Fruit fly (Drosophila melanogaster): ENCODE measurements around the gene jub.

Gene jub

dm6 chrX:13783534-13783949, 46.6 kb downstream of the jub start, which contains the start of gene inaE (continued):
- TF ChIP-seq CG8388 (GFP tag; optimal IDR thresholded peaks at IDR 0.05) (no peak), CG3163 (GFP tag; optimal IDR thresholded peaks at IDR 0.05) (no peak), Hey (tag; optimal IDR thresholded peaks at IDR 0.05) (no peak), slp2 (GFP tag; optimal IDR thresholded peaks at IDR 0.05) (no peak), Dbx (GFP tag; IDR thresholded peaks at IDR 0.05) (no peak), CG3847 (GFP tag; IDR thresholded peaks at IDR 0.05) (0 out of 2 replicates have a peak, but pooled peaks have one; percentile 22), gsb (GFP tag; IDR thresholded peaks at IDR 0.05) (no peak), Lhr (GFP tag; optimal IDR thresholded peaks at IDR 0.05) (peak; percentile 33), CG2116 (GFP tag; optimal IDR thresholded peaks at IDR 0.05) (peak; percentile 62), CG6765 (GFP tag; optimal IDR thresholded peaks at IDR 0.05) (no peak), CG3726 (GFP tag; IDR thresholded peaks at IDR 0.05) (no peak), unc-4 (GFP tag; IDR thresholded peaks at IDR 0.05; ENCODE audit: partially characterized antibody) (peak; percentile 44; the same call in 1 of the 2 replicates), Hr51 (GFP tag; optimal IDR thresholded peaks at IDR 0.05) (no peak), CG9817 (tag; optimal IDR thresholded peaks at IDR 0.05) (no peak), CG15479 (GFP tag; optimal IDR thresholded peaks at IDR 0.05) (no peak), Doc3 (GFP tag; IDR thresholded peaks at IDR 0.05; ENCODE audit: partially characterized antibody) (no peak), CG18262 (tag; optimal IDR thresholded peaks at IDR 0.05) (no peak), E2f1 (GFP tag; IDR thresholded peaks at IDR 0.05) (no peak), lab (GFP tag; optimal IDR thresholded peaks at IDR 0.05) (peak; percentile 39), CG4282 (GFP tag; optimal IDR thresholded peaks at IDR 0.05) (no peak), chn (GFP tag; optimal IDR thresholded peaks at IDR 0.05) (no peak), zf30C (GFP tag; optimal IDR thresholded peaks at IDR 0.05) (no peak), lilli (GFP tag; optimal IDR thresholded peaks at IDR 0.05) (no peak), Ets65A (GFP tag) (peak; percentile 58), slbo (GFP tag; IDR thresholded peaks at IDR 0.05) (no peak), schlank (tag; optimal IDR thresholded peaks at IDR 0.05) (no peak), CG13894 (tag; optimal IDR thresholded peaks at IDR 0.05) (no peak), CG12236 (GFP tag; optimal IDR thresholded peaks at IDR 0.05) (no peak), CG30403 (GFP tag; optimal IDR thresholded peaks at IDR 0.05) (no peak), ems (GFP tag; optimal IDR thresholded peaks at IDR 0.05) (no peak), NC2β (GFP tag; optimal IDR thresholded peaks at IDR 0.05) (no peak), CG4707 (GFP tag; optimal IDR thresholded peaks at IDR 0.05) (no peak), sens-2 (GFP tag; IDR thresholded peaks at IDR 0.05) (no peak; the same call in 1 of the 2 replicates), Dp (GFP tag; optimal IDR thresholded peaks at IDR 0.05) (peak; percentile 84), Doc2 (GFP tag; IDR thresholded peaks at IDR 0.05) (no peak), CG13775 (GFP tag; optimal IDR thresholded peaks at IDR 0.05) (no peak), Sry-δ (GFP tag; optimal IDR thresholded peaks at IDR 0.05) (peak; percentile 43), CG9797 (GFP tag; optimal IDR thresholded peaks at IDR 0.05) (peak; percentile 18), kah (GFP tag; optimal IDR thresholded peaks at IDR 0.05) (no peak), Nf-YB (GFP tag; optimal IDR thresholded peaks at IDR 0.05) (no peak), CG5245 (GFP tag; optimal IDR thresholded peaks at IDR 0.05) (no peak), H15 (GFP tag; IDR thresholded peaks at IDR 0.05) (no peak), CG16813 (GFP tag; IDR thresholded peaks at IDR 0.05; ENCODE audit: partially characterized antibody) (0 out of 3 replicates have a peak, but pooled peaks have one; percentile 40), CG32767 (GFP tag; IDR thresholded peaks at IDR 0.05) (no peak), CG8478 (optimal IDR thresholded peaks at IDR 0.05) (no peak), Hr3 (GFP tag; optimal IDR thresholded peaks at IDR 0.05) (no peak), crc (GFP tag; optimal IDR thresholded peaks at IDR 0.05) (no peak), CG12104 (GFP tag; optimal IDR thresholded peaks at IDR 0.05) (no peak), cad (GFP tag; optimal IDR thresholded peaks at IDR 0.05) (no peak), hth (optimal IDR thresholded peaks at IDR 0.05) (no peak), B-H1 (GFP tag; IDR thresholded peaks at IDR 0.05) (no peak), ftz-f1 (GFP tag; optimal IDR thresholded peaks at IDR 0.05) (peak; percentile 88)

Measured in whole organism, embryonic.